Worm (Caenorhabditis elegans): ENCODE data around the gene rap-1.

ce11 chrIV:8949078-8950039, 30.7 kb upstream of the rap-1 start:
- TF ChIP-seq bed-3 (GFP tag; optimal IDR thresholded peaks at IDR 0.05) (no peak), elt-3 (tag; optimal IDR thresholded peaks at IDR 0.05) (no peak), ztf-11 (tag; optimal IDR thresholded peaks at IDR 0.05) (no peak), mep-1 (tag; optimal IDR thresholded peaks at IDR 0.05) (no peak), mls-2 (tag; optimal IDR thresholded peaks at IDR 0.05) (no peak), nhr-237 (tag; optimal IDR thresholded peaks at IDR 0.05) (no peak), unc-120 (tag; optimal IDR thresholded peaks at IDR 0.05; ENCODE audit: poor library complexity, severe bottlenecking) (no peak), snpc-4 (tag; optimal IDR thresholded peaks at IDR 0.05) (no peak), pha-4 (tag; optimal IDR thresholded peaks at IDR 0.05) (no peak), M03D4.4 (tag; optimal IDR thresholded peaks at IDR 0.05) (no peak), nhr-28 (tag; optimal IDR thresholded peaks at IDR 0.05) (no peak), mab-5 (tag; optimal IDR thresholded peaks at IDR 0.05) (no peak), lin-13 (tag; optimal IDR thresholded peaks at IDR 0.05) (no peak), unc-62 (GFP tag; optimal IDR thresholded peaks at IDR 0.05) (no peak)

All from whole organism, mixed stage, embryonic.